Fruit fly (Drosophila melanogaster) whole organism, embryonic: ENCODE data around the gene CG9372.

Experiments
- CG10274 ChIP-seq: fragments of 200-800 bp; sonication (Bioruptor generic); optimal IDR thresholded peaks from 3 replicates; lab custom pipeline; 2017; ENCODE audit warnings: missing biosample characterization, mild to moderate bottlenecking, missing genetic modification characterization
- CG12219 ChIP-seq: fragments of 200-800 bp; sonication (Bioruptor generic); optimal IDR thresholded peaks from 3 replicates; lab custom pipeline; 2018; ENCODE audit warnings: missing biosample characterization, mild to moderate bottlenecking, missing genetic modification characterization
- CG12744 ChIP-seq: fragments of 200-800 bp; sonication (Bioruptor generic); optimal IDR thresholded peaks from 2 replicates; lab custom pipeline; 2016; ENCODE audit warnings: missing biosample characterization, missing genetic modification characterization
- CG13123 ChIP-seq: fragments of 200-800 bp; sonication (Bioruptor generic); optimal IDR thresholded peaks from 2 replicates; lab custom pipeline; 2016; ENCODE audit warnings: missing biosample characterization, missing genetic modification characterization
- CG13424 ChIP-seq: fragments of 200-800 bp; sonication (Bioruptor generic); optimal IDR thresholded peaks from 2 replicates; lab custom pipeline; 2019; ENCODE audit warnings: missing biosample characterization, mild to moderate bottlenecking, missing genetic modification characterization, moderate library complexity
- CG14860 ChIP-seq: fragments of 200-800 bp; sonication (Bioruptor generic); IDR thresholded peaks from 3 replicates; pipeline ENCODE4 v1.3.6; 2022; ENCODE audit warnings: missing biosample characterization, missing genetic modification characterization; ENCODE audit not compliant: partially characterized antibody
- CG15011 ChIP-seq: fragments of 200-800 bp; sonication (Bioruptor generic); optimal IDR thresholded peaks from 3 replicates; lab custom pipeline; 2018; ENCODE audit warnings: missing biosample characterization, mild to moderate bottlenecking, missing genetic modification characterization
- CG15696 ChIP-seq: fragments of 200-800 bp; sonication (Bioruptor generic); optimal IDR thresholded peaks from 2 replicates; lab custom pipeline; 2019; ENCODE audit warnings: missing biosample characterization, mild to moderate bottlenecking, missing genetic modification characterization, moderate library complexity
- CG16779 ChIP-seq: fragments of 200-800 bp; sonication (Bioruptor generic); IDR thresholded peaks from 2 replicates; pipeline ENCODE4 v1.3.6; 2022; ENCODE audit warnings: missing biosample characterization, missing genetic modification characterization
- CG17385 ChIP-seq: fragments of 200-800 bp; sonication (Bioruptor generic); optimal IDR thresholded peaks from 3 replicates; lab custom pipeline; 2018; ENCODE audit warnings: missing biosample characterization, mild to moderate bottlenecking, missing genetic modification characterization
- CG18764 ChIP-seq: fragments of 200-800 bp; sonication (Bioruptor generic); optimal IDR thresholded peaks from 3 replicates; lab custom pipeline; 2016; ENCODE audit warnings: missing biosample characterization, missing genetic modification characterization
- CG30020 ChIP-seq: fragments of 200-800 bp; optimal IDR thresholded peaks from 2 replicates; lab custom pipeline; 2019; ENCODE audit warnings: missing biosample characterization, mild to moderate bottlenecking, missing genetic modification characterization, moderate library complexity
- CG3065 ChIP-seq: fragments of 200-800 bp; sonication (Bioruptor generic); optimal IDR thresholded peaks from 2 replicates; lab custom pipeline; 2016; ENCODE audit warnings: missing biosample characterization, missing genetic modification characterization
- CG3163 ChIP-seq: fragments of 200-800 bp; sonication (Bioruptor generic); optimal IDR thresholded peaks from 3 replicates; lab custom pipeline; 2016; ENCODE audit warnings: missing biosample characterization, missing genetic modification characterization
- CG3281 ChIP-seq: fragments of 200-800 bp; sonication (Bioruptor generic); optimal IDR thresholded peaks from 3 replicates; lab custom pipeline; 2017; ENCODE audit warnings: missing biosample characterization, mild to moderate bottlenecking, missing genetic modification characterization
- CG5953 ChIP-seq: fragments of 200-800 bp; sonication (Bioruptor generic); IDR thresholded peaks from 2 replicates; pipeline ENCODE4 v1.3.6; 2022; ENCODE audit warnings: missing biosample characterization, missing genetic modification characterization
- CG7928 ChIP-seq: fragments of 200-800 bp; sonication (Bioruptor generic); optimal IDR thresholded peaks from 2 replicates; lab custom pipeline; 2017; ENCODE audit warnings: missing biosample characterization, mild to moderate bottlenecking, missing genetic modification characterization
- CG8089 ChIP-seq: fragments of 200-800 bp; sonication (Bioruptor generic); optimal IDR thresholded peaks from 3 replicates; lab custom pipeline; 2016; ENCODE audit warnings: missing biosample characterization, missing genetic modification characterization
- CG9437 ChIP-seq: fragments of 200-800 bp; sonication (Bioruptor generic); optimal IDR thresholded peaks from 2 replicates; lab custom pipeline; 2018; ENCODE audit warnings: missing biosample characterization, mild to moderate bottlenecking, missing genetic modification characterization
- CG9727 ChIP-seq: fragments of 200-800 bp; sonication (Bioruptor generic); optimal IDR thresholded peaks from 3 replicates; lab custom pipeline; 2017; ENCODE audit warnings: missing biosample characterization, mild to moderate bottlenecking, missing genetic modification characterization
- D19A ChIP-seq: fragments of 200-800 bp; optimal IDR thresholded peaks from 3 replicates; lab custom pipeline; 2019; ENCODE audit warnings: missing biosample characterization, mild to moderate bottlenecking, missing genetic modification characterization, moderate library complexity
- D19B ChIP-seq: fragments of 200-800 bp; sonication (Bioruptor generic); optimal IDR thresholded peaks from 2 replicates; lab custom pipeline; 2017; ENCODE audit warnings: missing biosample characterization, mild to moderate bottlenecking, missing genetic modification characterization
- E2f2 ChIP-seq: fragments of 200-800 bp; sonication (Bioruptor generic); IDR thresholded peaks from 2 replicates; pipeline ENCODE4 v1.3.6; 2022; ENCODE audit warnings: missing biosample characterization, missing genetic modification characterization
- HLH54F ChIP-seq: fragments of 200-800 bp; sonication (Bioruptor generic); optimal IDR thresholded peaks from 3 replicates; lab custom pipeline; 2016; ENCODE audit warnings: missing biosample characterization, missing genetic modification characterization
- Hand ChIP-seq: fragments of 200-800 bp; sonication (Bioruptor generic); optimal IDR thresholded peaks from 2 replicates; lab custom pipeline; 2017; ENCODE audit warnings: mild to moderate bottlenecking, missing biosample characterization, missing genetic modification reagents, missing genetic modification characterization
- Med ChIP-seq: fragments of 200-800 bp; sonication (Bioruptor generic); peaks from one replicate; lab custom pipeline; 2016; ENCODE audit warnings: missing biosample characterization, missing genetic modification characterization, mild to moderate bottlenecking, inconsistent platforms, moderate library complexity
- Mes4 ChIP-seq: fragments of 200-800 bp; sonication (Bioruptor generic); optimal IDR thresholded peaks from 2 replicates; lab custom pipeline; 2016; ENCODE audit warnings: missing biosample characterization, missing genetic modification characterization
- Ptx1 ChIP-seq: fragments of 200-800 bp; sonication (Bioruptor generic); IDR thresholded peaks from 2 replicates; pipeline ENCODE4 v1.3.6; 2022; ENCODE audit warnings: missing biosample characterization, missing genetic modification characterization
- Trl ChIP-seq, 3 experiments: fragments of >200 bp in 2 of 3; fragments of 200-800 bp in 1 of 3; sonication (Bioruptor generic) in 1 of 3; optimal IDR thresholded peaks; 2 replicates in 1 of 3; 3 replicates in 2 of 3; lab custom pipeline; 2016 to 2017; ENCODE audit warnings: missing biosample characterization in 1 of 3, missing genetic modification characterization in 1 of 3
- abd-A ChIP-seq: fragments of 200-800 bp; sonication (Bioruptor generic); optimal IDR thresholded peaks from 3 replicates; lab custom pipeline; 2019; ENCODE audit warnings: missing biosample characterization, mild to moderate bottlenecking, missing genetic modification characterization, moderate library complexity
- chm ChIP-seq: fragments of 200-800 bp; sonication (Bioruptor generic); IDR thresholded peaks from 2 replicates; pipeline ENCODE4 v1.3.6; 2022; ENCODE audit warnings: missing biosample characterization, missing genetic modification characterization
- grn ChIP-seq: fragments of 200-800 bp; sonication (Bioruptor generic); optimal IDR thresholded peaks from 3 replicates; lab custom pipeline; 2017; ENCODE audit warnings: missing biosample characterization, missing genetic modification characterization
- gt ChIP-seq: fragments of 200-800 bp; sonication (Bioruptor generic); IDR thresholded peaks from 2 replicates; pipeline ENCODE4 v1.3.6; 2022; ENCODE audit warnings: missing biosample characterization, missing genetic modification characterization
- ham ChIP-seq: fragments of 200-800 bp; sonication (Bioruptor generic); IDR thresholded peaks from 2 replicates; pipeline ENCODE4 v1.3.6; 2022; ENCODE audit warnings: missing biosample characterization, missing genetic modification characterization
- ken ChIP-seq: fragments of 200-800 bp; sonication (Bioruptor generic); IDR thresholded peaks from 3 replicates; pipeline ENCODE4 v1.3.6; 2022; ENCODE audit warnings: missing biosample characterization, missing genetic modification characterization
- kni ChIP-seq: fragments of 200-800 bp; sonication (Bioruptor generic); optimal IDR thresholded peaks from 3 replicates; lab custom pipeline; 2017; ENCODE audit warnings: mild to moderate bottlenecking, missing biosample characterization, missing genetic modification reagents, missing genetic modification characterization
- lbe ChIP-seq: fragments of 200-800 bp; sonication (Bioruptor generic); optimal IDR thresholded peaks from 2 replicates; lab custom pipeline; 2016; ENCODE audit warnings: missing biosample characterization, mild to moderate bottlenecking, missing genetic modification characterization
- maf-S ChIP-seq: fragments of 200-800 bp; sonication (Bioruptor generic); optimal IDR thresholded peaks from 2 replicates; lab custom pipeline; 2016; ENCODE audit warnings: missing biosample characterization, missing genetic modification characterization
- mam ChIP-seq: fragments of 200-800 bp; sonication (Bioruptor generic); optimal IDR thresholded peaks from 3 replicates; lab custom pipeline; 2016; ENCODE audit warnings: missing biosample characterization, missing genetic modification characterization
- nmo ChIP-seq: fragments of 200-800 bp; sonication (Bioruptor generic); optimal IDR thresholded peaks from 2 replicates; lab custom pipeline; 2018; ENCODE audit warnings: missing biosample characterization, mild to moderate bottlenecking, missing genetic modification characterization, moderate library complexity
- onecut ChIP-seq: fragments of 200-800 bp; sonication (Bioruptor generic); IDR thresholded peaks from 2 replicates; pipeline ENCODE4 v1.3.6; 2022; ENCODE audit warnings: missing biosample characterization, missing genetic modification characterization
- p53 ChIP-seq: fragments of 200-800 bp; sonication (Bioruptor generic); optimal IDR thresholded peaks from 2 replicates; lab custom pipeline; 2016; ENCODE audit warnings: missing biosample characterization, missing genetic modification characterization
- pros ChIP-seq: fragments of 200-800 bp; sonication (Bioruptor generic); optimal IDR thresholded peaks from 3 replicates; lab custom pipeline; 2019; ENCODE audit warnings: missing biosample characterization, mild to moderate bottlenecking, missing genetic modification characterization, moderate library complexity
- scrt ChIP-seq: fragments of 200-800 bp; sonication (Bioruptor generic); optimal IDR thresholded peaks from 2 replicates; lab custom pipeline; 2018; ENCODE audit warnings: missing biosample characterization, mild to moderate bottlenecking, missing genetic modification characterization, moderate library complexity
- sna ChIP-seq: fragments of 200-800 bp; sonication (Bioruptor generic); IDR thresholded peaks from 2 replicates; pipeline ENCODE4 v1.3.6; 2022; ENCODE audit warnings: missing biosample characterization, missing genetic modification characterization; ENCODE audit not compliant: partially characterized antibody
- stc ChIP-seq: fragments of 200-800 bp; sonication (Bioruptor generic); IDR thresholded peaks from 2 replicates; pipeline ENCODE4 v1.3.6; 2022; ENCODE audit warnings: missing biosample characterization, missing genetic modification characterization
- tll ChIP-seq, 2 experiments: fragments of 200-800 bp in 1 of 2; fragments of >200 bp in 1 of 2; sonication (Bioruptor generic) in 1 of 2; optimal IDR thresholded peaks; 2 replicates each; lab custom pipeline; 2017 to 2019; ENCODE audit warnings: missing biosample characterization in 2 of 2, missing genetic modification characterization in 2 of 2, mild to moderate bottlenecking in 1 of 2, moderate library complexity in 1 of 2
- tx ChIP-seq: fragments of 200-800 bp; sonication (Bioruptor generic); optimal IDR thresholded peaks from 2 replicates; lab custom pipeline; 2016; ENCODE audit warnings: missing biosample characterization, missing genetic modification characterization

The CG9372 gene

dm6 chr3L:19557197-19557995 is 48.6 kb upstream of the CG9372 start (continued):
- TF ChIP-seq nmo (GFP tag; lab: Kevin White, UChicago) (peak; percentile 15), CG9727 (GFP tag; lab: Kevin White, UChicago) (peak; percentile 66)
- TF ChIP-seq, all 482 proteins: peak for 52

dm6 chr3L:19557996-19558375 is 48.0 kb upstream of the CG9372 start:
- TF ChIP-seq mam (GFP tag; lab: Kevin White, UChicago) (no peak), E2f2 (no peak), D19A (tag; lab: Kevin White, UChicago) (no peak), onecut (peak; percentile 23; the same call in 1 of the 2 replicates), CG10274 (no peak), CG12219 (GFP tag; lab: Kevin White, UChicago) (no peak), grn (GFP tag; lab: Kevin White, UChicago) (no peak), CG3281 (GFP tag; lab: Kevin White, UChicago) (no peak), kni (peak; percentile 97), CG5953 (no peak), stc (GFP tag; lab: Robert Waterston, UW) (no peak), gt (no peak), scrt (no peak), pros (GFP tag; lab: Kevin White, UChicago) (peak; percentile 68), CG13123 (GFP tag; lab: Kevin White, UChicago) (no peak), CG3163 (GFP tag; lab: Kevin White, UChicago) (no peak), abd-A (tag; lab: Kevin White, UChicago) (no peak), CG15011 (GFP tag; lab: Kevin White, UChicago) (no peak), Trl (optimal IDR thresholded peaks at IDR 0.05; lab: Kevin White, UChicago) (no peak), Trl (GFP tag; optimal IDR thresholded peaks at IDR 0.05; lab: Kevin White, UChicago) (no peak), p53 (no peak), Ptx1 (GFP tag; lab: Robert Waterston, UW) (no peak), CG12744 (GFP tag; lab: Kevin White, UChicago) (no peak), maf-S (GFP tag; lab: Kevin White, UChicago) (no peak), ham (GFP tag; lab: Robert Waterston, UW) (no peak), CG7928 (GFP tag; lab: Kevin White, UChicago) (no peak), CG30020 (no peak), tll (GFP tag; optimal IDR thresholded peaks at IDR 0.05; lab: Kevin White, UChicago) (peak in 1 of 2 experiments; percentile 66), tx (GFP tag; lab: Kevin White, UChicago) (no peak), CG3065 (no peak), chm (GFP tag; lab: Robert Waterston, UW) (no peak), CG15696 (tag; lab: Kevin White, UChicago) (no peak), CG8089 (GFP tag; lab: Kevin White, UChicago) (no peak), sna (GFP tag; lab: Robert Waterston, UW) (no peak), CG16779 (GFP tag; lab: Robert Waterston, UW) (no peak), ken (GFP tag; lab: Robert Waterston, UW) (no peak), Hand (GFP tag; lab: Kevin White, UChicago) (no peak), CG18764 (no peak), CG17385 (GFP tag; lab: Kevin White, UChicago) (peak; percentile 82), CG14860 (GFP tag; lab: Robert Waterston, UW) (no peak), D19B (GFP tag; lab: Kevin White, UChicago) (no peak), CG9437 (no peak), lbe (GFP tag; lab: Kevin White, UChicago) (peak; percentile 28), CG13424 (tag; lab: Kevin White, UChicago) (no peak), Med (GFP tag; lab: Kevin White, UChicago) (no peak), HLH54F (GFP tag; lab: Kevin White, UChicago) (no peak), Mes4 (GFP tag; lab: Kevin White, UChicago) (no peak)
